Worm (Caenorhabditis elegans): ENCODE results near the gene C27F2.6.
A peak's percentile ranks its signal among the peaks of the same experiment; 100 is the strongest.

Gene C27F2.6

ce11 chrIII:4998111-4998859 is 18.0 kb upstream of the C27F2.6 start, which contains the start of gene tmem-131:
tmem-131 (minus strand) TSS chrIII:4998161.
- TF ChIP-seq blmp-1 (tag; optimal IDR thresholded peaks at IDR 0.05) (peak; percentile 94), lin-14 (GFP tag; optimal IDR thresholded peaks at IDR 0.05) (peak; percentile 67), nhr-19 (GFP tag; conservative IDR thresholded peaks at IDR 0.05) (0 out of 2 replicates have a peak, but pooled peaks have one; percentile 5), mep-1 (tag; optimal IDR thresholded peaks at IDR 0.05) (peak; percentile 59), mab-9 (GFP tag; IDR thresholded peaks at IDR 0.05) (no peak), snu-23 (GFP tag; optimal IDR thresholded peaks at IDR 0.05) (peak; percentile 55), C16A3.4 (tag; optimal IDR thresholded peaks at IDR 0.05) (peak; percentile 35), hlh-4 (tag; optimal IDR thresholded peaks at IDR 0.05) (no peak), tbx-2 (tag; optimal IDR thresholded peaks at IDR 0.05) (peak; percentile 4), dpl-1 (GFP tag; optimal IDR thresholded peaks at IDR 0.05) (peak in 2 of 3 experiments; percentile 27 to 34), nhr-90 (tag; optimal IDR thresholded peaks at IDR 0.05; ENCODE audit: poor library complexity) (peak; percentile 24), nhr-20 (tag; optimal IDR thresholded peaks at IDR 0.05) (peak; percentile 44), snpc-4 (tag; optimal IDR thresholded peaks at IDR 0.05) (no peak), nhr-85 (tag) (peak; percentile 93), lin-35 (GFP tag; optimal IDR thresholded peaks at IDR 0.05) (peak; percentile 8 to 46), xbp-1 (tag; optimal IDR thresholded peaks at IDR 0.05) (peak; percentile 77), nhr-71 (tag; optimal IDR thresholded peaks at IDR 0.05) (peak; percentile 50), efl-1 (optimal IDR thresholded peaks at IDR 0.05) (peak in 1 of 2 experiments; percentile 24), efl-1 (GFP tag; optimal IDR thresholded peaks at IDR 0.05 in 1 of 2) (peak in 1 of 2 experiments; percentile 89), irx-1 (tag; optimal IDR thresholded peaks at IDR 0.05) (peak; percentile 11), dsc-1 (tag; optimal IDR thresholded peaks at IDR 0.05) (no peak), isw-1 (GFP tag; IDR thresholded peaks at IDR 0.05) (no peak), elt-3 (tag; optimal IDR thresholded peaks at IDR 0.05) (peak in 2 of 6 experiments; percentile 67 to 73), lsy-2 (tag; optimal IDR thresholded peaks at IDR 0.05) (peak; percentile 7 to 47)

- TF ChIP-seq efl-1 (optimal IDR thresholded peaks at IDR 0.05) (no peak), efl-1 (GFP tag; optimal IDR thresholded peaks at IDR 0.05 in 1 of 2) (peak in 1 of 2 experiments; percentile 43), mdl-1 (tag; optimal IDR thresholded peaks at IDR 0.05) (no peak), lin-39 (tag; optimal IDR thresholded peaks at IDR 0.05) (no peak), unc-62 (GFP tag; optimal IDR thresholded peaks at IDR 0.05) (no peak), snu-23 (GFP tag; optimal IDR thresholded peaks at IDR 0.05) (no peak), ztf-11 (tag; optimal IDR thresholded peaks at IDR 0.05) (no peak)
These were observed 7.4 kb upstream of the C27F2.6 start for ce11 chrIII:4987666-4988065.

ce11 chrIII:4986790-4987259 is 6.6 kb upstream of the C27F2.6 start, which contains the start of the genes C27F2.10 and wdr-60:
C27F2.10 (minus strand) TSS chrIII:4986898.
wdr-60 (plus strand) TSS chrIII:4987209.
- TF ChIP-seq unc-30 (tag; optimal IDR thresholded peaks at IDR 0.05) (no peak), nhr-28 (tag; optimal IDR thresholded peaks at IDR 0.05) (no peak), blmp-1 (tag; optimal IDR thresholded peaks at IDR 0.05) (peak; percentile 51), lin-13 (GFP tag; optimal IDR thresholded peaks at IDR 0.05) (no peak), irx-1 (tag; optimal IDR thresholded peaks at IDR 0.05) (no peak), lsy-2 (tag; optimal IDR thresholded peaks at IDR 0.05) (peak; percentile 8 to 59), C34B4.2 (tag; optimal IDR thresholded peaks at IDR 0.05) (no peak), fkh-10 (GFP tag; optimal IDR thresholded peaks at IDR 0.05) (no peak), sptf-1 (tag; optimal IDR thresholded peaks at IDR 0.05) (no peak), egl-27 (tag; optimal IDR thresholded peaks at IDR 0.05) (no peak), elt-2 (tag; optimal IDR thresholded peaks at IDR 0.05) (no peak), nhr-12 (tag; optimal IDR thresholded peaks at IDR 0.05) (no peak), hlh-4 (tag; optimal IDR thresholded peaks at IDR 0.05) (no peak), fos-1 (tag; optimal IDR thresholded peaks at IDR 0.05) (no peak), lin-15B (tag; optimal IDR thresholded peaks at IDR 0.05) (peak; percentile 34), zag-1 (tag; optimal IDR thresholded peaks at IDR 0.05) (no peak), nhr-77 (tag; optimal IDR thresholded peaks at IDR 0.05) (no peak), nhr-237 (tag; optimal IDR thresholded peaks at IDR 0.05) (no peak), isw-1 (GFP tag; IDR thresholded peaks at IDR 0.05) (0 out of 2 replicates have a peak, but pooled peaks have one; percentile 1), ceh-90 (tag; optimal IDR thresholded peaks at IDR 0.05) (peak; percentile 61), efl-3 (GFP tag; optimal IDR thresholded peaks at IDR 0.05) (no peak), unc-62 (GFP tag; optimal IDR thresholded peaks at IDR 0.05) (no peak), unc-98 (GFP tag; IDR thresholded peaks at IDR 0.05) (no peak), grh-1 (GFP tag; IDR thresholded peaks at IDR 0.05) (no peak), ama-1 (optimal IDR thresholded peaks at IDR 0.05) (no peak), ceh-8 (GFP tag; optimal IDR thresholded peaks at IDR 0.05) (no peak), nhr-76 (tag; optimal IDR thresholded peaks at IDR 0.05) (no peak)
